Worm (Caenorhabditis elegans): ENCODE results near the gene srw-55.
"Not testable (repeated sequence)": the region's sequence is repeated elsewhere in the genome, so short reads cannot be mapped to it uniquely, and the experiment has no call there.

Gene srw-55

ce11 chrV:15950903-15951302 is 10.7 kb upstream of the srw-55 start, which contains the start of gene srw-59:
Gene srw-59 (minus strand): TSS chrV:15951003.
- TF ChIP-seq bed-3 (GFP tag; optimal IDR thresholded peaks at IDR 0.05) (no peak), ces-1 (GFP tag; optimal IDR thresholded peaks at IDR 0.05) (no peak), snpc-4 (tag; optimal IDR thresholded peaks at IDR 0.05) (no peak)

ce11 chrV:15943125-15943524 is 3.0 kb upstream of the srw-55 start, which contains the start of gene srw-53:
Gene srw-53 (plus strand): TSS chrV:15943425.
- TF ChIP-seq lin-32 (GFP tag; optimal IDR thresholded peaks at IDR 0.05): no peak
- no peak for TF ChIP-seq mls-2 (tag; optimal IDR thresholded peaks at IDR 0.05)
- no peak for TF ChIP-seq mep-1 (tag; optimal IDR thresholded peaks at IDR 0.05)
- TF ChIP-seq ceh-39 (tag; optimal IDR thresholded peaks at IDR 0.05): no peak
- TF ChIP-seq tbx-8 (GFP tag; optimal IDR thresholded peaks at IDR 0.05): no peak
- no peak for TF ChIP-seq nhr-237 (tag; optimal IDR thresholded peaks at IDR 0.05)
- TF ChIP-seq zip-8 (tag; optimal IDR thresholded peaks at IDR 0.05): no peak
- TF ChIP-seq ham-2 (GFP tag; optimal IDR thresholded peaks at IDR 0.05): no peak
- no peak for TF ChIP-seq elt-1 (tag; optimal IDR thresholded peaks at IDR 0.05; ENCODE audit: borderline replicate concordance, insufficient read depth)
- no peak for TF ChIP-seq sem-2 (GFP tag; optimal IDR thresholded peaks at IDR 0.05)
- TF ChIP-seq M03D4.4 (tag; optimal IDR thresholded peaks at IDR 0.05): no peak
- no peak for TF ChIP-seq elt-3 (tag; optimal IDR thresholded peaks at IDR 0.05)
- no peak for TF ChIP-seq flh-1 (GFP tag; optimal IDR thresholded peaks at IDR 0.05)
- TF ChIP-seq pha-4 (tag; optimal IDR thresholded peaks at IDR 0.05): no peak
- TF ChIP-seq nhr-76 (tag; optimal IDR thresholded peaks at IDR 0.05): no peak
- no peak for TF ChIP-seq nhr-28 (tag; optimal IDR thresholded peaks at IDR 0.05)
- no peak for TF ChIP-seq lsy-2 (tag; optimal IDR thresholded peaks at IDR 0.05)
- no peak for TF ChIP-seq hlh-1 (tag; optimal IDR thresholded peaks at IDR 0.05)

- TF ChIP-seq ces-1 (GFP tag; optimal IDR thresholded peaks at IDR 0.05) (no peak), elt-1 (tag; optimal IDR thresholded peaks at IDR 0.05; ENCODE audit: borderline replicate concordance, insufficient read depth) (no peak), ceh-39 (tag; optimal IDR thresholded peaks at IDR 0.05) (no peak), lsy-2 (tag; optimal IDR thresholded peaks at IDR 0.05) (no peak), pha-4 (tag; optimal IDR thresholded peaks at IDR 0.05) (no peak), drap-1 (GFP tag; optimal IDR thresholded peaks at IDR 0.05) (no peak), blmp-1 (tag; optimal IDR thresholded peaks at IDR 0.05) (no peak), ztf-11 (tag; optimal IDR thresholded peaks at IDR 0.05) (no peak), nhr-237 (tag; optimal IDR thresholded peaks at IDR 0.05) (no peak), M03D4.4 (tag; optimal IDR thresholded peaks at IDR 0.05) (no peak)
These were observed 7.8 kb downstream of the srw-55 start, which contains the start of gene srw-26 for ce11 chrV:15932390-15932789. Gene srw-26 (minus strand): TSS chrV:15932490.

DNA sequence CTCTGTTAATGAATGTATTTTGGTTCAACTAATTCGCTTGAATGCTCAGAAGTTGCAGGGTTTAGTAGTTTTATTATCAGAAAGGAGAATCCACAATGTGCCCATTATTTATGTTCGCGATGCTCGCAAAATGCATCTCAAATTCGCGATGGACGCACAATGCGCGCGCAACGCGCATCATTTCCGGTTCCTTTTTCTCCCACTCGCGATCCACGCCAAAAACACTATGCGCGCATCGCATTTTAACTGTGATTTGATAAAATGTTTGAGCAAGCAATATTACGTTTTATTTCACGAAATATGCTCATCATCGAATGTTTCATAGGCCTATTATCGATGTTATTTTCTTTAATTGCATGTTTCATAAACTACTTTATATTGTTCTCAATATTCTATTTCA is 10.3 kb downstream of the srw-55 start, which contains the start of gene srbc-77:
Gene srbc-77 (plus strand): TSS at position 301 of the 400 bp plus-strand sequence.
- not testable (repeated sequence) for TF ChIP-seq lsy-2, zip-8, ztf-11 (tag; optimal IDR thresholded peaks at IDR 0.05)

ce11 chrV:15928325-15928724 is 11.8 kb downstream of the srw-55 start, which contains the start of gene pzf-1:
Gene pzf-1 (minus strand): TSS chrV:15928425.
- TF ChIP-seq cnd-1 (tag; optimal IDR thresholded peaks at IDR 0.05): no peak

DNA sequence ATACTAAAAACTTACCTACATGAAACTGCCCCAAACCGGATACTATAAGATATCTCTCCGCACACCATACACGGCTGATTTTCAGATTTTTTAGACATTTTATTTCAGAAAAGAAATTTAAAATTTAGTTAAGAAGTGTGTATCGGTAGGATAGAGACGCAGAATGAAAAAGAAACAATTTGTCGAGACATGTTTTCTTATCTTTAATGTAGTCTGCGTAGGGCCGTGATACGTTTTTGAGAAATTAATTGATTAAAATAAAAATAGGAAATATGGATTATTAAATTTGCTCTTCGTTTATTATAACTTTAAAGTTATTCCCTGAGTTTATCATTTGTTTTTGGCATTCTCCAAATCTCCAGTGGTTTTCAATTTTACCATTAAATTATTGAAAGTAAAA is 15.8 kb downstream of the srw-55 start, which contains the start of gene nhr-108:
Gene nhr-108 (minus strand): TSS at position 166 of the 400 bp plus-strand sequence.
- TF ChIP-seq bed-3 (GFP tag; optimal IDR thresholded peaks at IDR 0.05) (no peak), lin-32 (GFP tag; optimal IDR thresholded peaks at IDR 0.05) (no peak), nhr-12 (tag; optimal IDR thresholded peaks at IDR 0.05) (no peak), zip-8 (tag; optimal IDR thresholded peaks at IDR 0.05) (no peak)

DNA sequence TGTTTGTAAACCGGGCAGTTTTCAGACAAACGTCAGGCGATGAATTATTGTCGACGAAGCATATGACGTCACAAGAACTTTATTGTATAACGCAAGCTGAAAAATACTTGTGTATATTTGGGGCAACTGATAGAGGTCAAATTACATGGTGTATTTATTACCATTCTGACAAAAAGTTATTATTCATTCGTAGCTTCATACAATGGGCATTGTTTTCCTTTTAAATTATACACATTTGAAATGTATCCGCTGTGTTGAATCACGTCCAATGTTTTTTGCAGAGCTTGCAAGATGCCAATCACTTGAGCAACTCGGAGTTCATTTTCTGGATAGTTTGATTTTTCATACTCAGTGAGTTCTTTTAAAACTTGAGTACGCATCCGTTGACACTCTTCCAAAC is 17.2 kb downstream of the srw-55 start, which contains the start of gene F35E8.13:
Gene F35E8.13 (plus strand): TSS at position 301 of the 400 bp plus-strand sequence.
- TF ChIP-seq zip-8 (tag; optimal IDR thresholded peaks at IDR 0.05) (no peak), mep-1 (tag; optimal IDR thresholded peaks at IDR 0.05) (no peak), nhr-76 (tag; optimal IDR thresholded peaks at IDR 0.05) (no peak), ceh-39 (tag; optimal IDR thresholded peaks at IDR 0.05) (no peak), unc-120 (tag; optimal IDR thresholded peaks at IDR 0.05; ENCODE audit: poor library complexity, severe bottlenecking) (no peak), ceh-83 (GFP tag; optimal IDR thresholded peaks at IDR 0.05) (no peak), sptf-1 (tag; optimal IDR thresholded peaks at IDR 0.05) (no peak), lsy-2 (tag; optimal IDR thresholded peaks at IDR 0.05) (no peak)
